Worm (Caenorhabditis elegans) whole organism, mixed stage, embryonic: Measurements from ENCODE around the gene F01D5.2.
A peak's percentile ranks its signal among the peaks of the same experiment; 100 is the strongest.

Experiments
- M03D4.4 ChIP-seq: sonication (generic microtip); optimal IDR thresholded peaks from 2 replicates; lab custom pipeline; 2017; ENCODE audit warnings: mild to moderate bottlenecking, missing genetic modification characterization, missing compliant biosample characterization
- bed-3 ChIP-seq: fragments of 200-800 bp; sonication (Bioruptor generic); optimal IDR thresholded peaks from 3 replicates; lab custom pipeline; 2018; ENCODE audit warnings: mild to moderate bottlenecking, missing genetic modification characterization, moderate library complexity, missing compliant biosample characterization
- blmp-1 ChIP-seq: fragments of 150-350 bp; optimal IDR thresholded peaks from 2 replicates; lab custom pipeline; 2014; ENCODE audit warnings: missing biosample characterization, missing genetic modification characterization
- ceh-39 ChIP-seq: fragments of 150-350 bp; optimal IDR thresholded peaks from 2 replicates; lab custom pipeline; 2014; ENCODE audit warnings: missing biosample characterization, missing genetic modification characterization
- ceh-43 ChIP-seq: fragments of 200-800 bp; sonication (Bioruptor generic); optimal IDR thresholded peaks from 2 replicates; lab custom pipeline; 2018; ENCODE audit warnings: mild to moderate bottlenecking, missing genetic modification characterization, moderate library complexity, missing compliant biosample characterization
- ceh-83 ChIP-seq: fragments of 200-800 bp; sonication (Bioruptor generic); optimal IDR thresholded peaks from 2 replicates; lab custom pipeline; 2018; ENCODE audit warnings: mild to moderate bottlenecking, missing genetic modification characterization, missing compliant biosample characterization
- ces-1 ChIP-seq: fragments of 150-350 bp; optimal IDR thresholded peaks from 2 replicates; lab custom pipeline; 2014; ENCODE audit warnings: missing biosample characterization, missing genetic modification reagents, missing genetic modification characterization
- cnd-1 ChIP-seq: fragments of 200-800 bp; sonication (Bioruptor generic); optimal IDR thresholded peaks from 2 replicates; lab custom pipeline; 2018; ENCODE audit warnings: mild to moderate bottlenecking, missing genetic modification characterization, missing compliant biosample characterization
- drap-1 ChIP-seq: fragments of 200-800 bp; sonication (Bioruptor generic); optimal IDR thresholded peaks from 3 replicates; lab custom pipeline; 2018; ENCODE audit warnings: mild to moderate bottlenecking, missing genetic modification characterization, missing compliant biosample characterization
- elt-1 ChIP-seq: sonication (generic microtip); optimal IDR thresholded peaks from 2 replicates; lab custom pipeline; 2017; ENCODE audit warnings: missing genetic modification characterization, mild to moderate bottlenecking, missing compliant biosample characterization, antibody characterized with exemption, moderate library complexity, borderline replicate concordance; ENCODE audit not compliant: insufficient read depth
- elt-3 ChIP-seq: fragments of 150-350 bp; optimal IDR thresholded peaks from 2 replicates; lab custom pipeline; 2014; ENCODE audit warnings: missing biosample characterization, missing genetic modification characterization
- flh-1 ChIP-seq: fragments of 200-800 bp; sonication (Bioruptor generic); optimal IDR thresholded peaks from 2 replicates; lab custom pipeline; 2018; ENCODE audit warnings: mild to moderate bottlenecking, missing genetic modification characterization, moderate library complexity, missing compliant biosample characterization
- ham-2 ChIP-seq: fragments of 200-800 bp; sonication (Bioruptor generic); optimal IDR thresholded peaks from 2 replicates; lab custom pipeline; 2018; ENCODE audit warnings: mild to moderate bottlenecking, missing genetic modification characterization, missing compliant biosample characterization
- hlh-1 ChIP-seq: fragments of 150-350 bp; optimal IDR thresholded peaks from 2 replicates; lab custom pipeline; 2014; ENCODE audit warnings: missing biosample characterization, missing genetic modification reagents, missing genetic modification characterization
- lin-13 ChIP-seq: fragments of 150-350 bp; optimal IDR thresholded peaks from 2 replicates; lab custom pipeline; 2014; ENCODE audit warnings: missing biosample characterization, missing genetic modification characterization
- lin-32 ChIP-seq: fragments of 200-800 bp; sonication (Bioruptor generic); optimal IDR thresholded peaks from 2 replicates; lab custom pipeline; 2018; ENCODE audit warnings: mild to moderate bottlenecking, missing genetic modification characterization, missing compliant biosample characterization
- lsy-2 ChIP-seq: fragments of 150-350 bp; optimal IDR thresholded peaks from 2 replicates; lab custom pipeline; 2014; ENCODE audit warnings: missing biosample characterization, missing genetic modification characterization
- mab-5 ChIP-seq: fragments of 150-350 bp; optimal IDR thresholded peaks from 2 replicates; lab custom pipeline; 2014; ENCODE audit warnings: missing biosample characterization, missing genetic modification characterization
- mep-1 ChIP-seq: fragments of 150-350 bp; optimal IDR thresholded peaks from 2 replicates; lab custom pipeline; 2017; ENCODE audit warnings: missing biosample characterization, missing genetic modification reagents, missing genetic modification characterization, inconsistent platforms
- mls-2 ChIP-seq: sonication (generic microtip); optimal IDR thresholded peaks from 2 replicates; lab custom pipeline; 2016; ENCODE audit warnings: mild to moderate bottlenecking, missing genetic modification characterization, moderate library complexity, missing compliant biosample characterization
- nhr-12 ChIP-seq: fragments of 150-350 bp; optimal IDR thresholded peaks from 2 replicates; lab custom pipeline; 2014; ENCODE audit warnings: missing biosample characterization, missing genetic modification characterization
- nhr-2 ChIP-seq: fragments of 150-350 bp; optimal IDR thresholded peaks from 2 replicates; lab custom pipeline; 2014; ENCODE audit warnings: missing biosample characterization, missing genetic modification characterization
- nhr-237 ChIP-seq: fragments of 150-350 bp; optimal IDR thresholded peaks from 2 replicates; lab custom pipeline; 2014; ENCODE audit warnings: missing biosample characterization, missing genetic modification characterization
- nhr-28 ChIP-seq: fragments of 150-350 bp; optimal IDR thresholded peaks from 2 replicates; lab custom pipeline; 2014; ENCODE audit warnings: missing biosample characterization, missing genetic modification characterization
- nhr-76 ChIP-seq: sonication (generic microtip); optimal IDR thresholded peaks from 2 replicates; lab custom pipeline; 2017; ENCODE audit warnings: missing biosample characterization, missing genetic modification characterization
- pha-4 ChIP-seq: fragments of 150-350 bp; optimal IDR thresholded peaks from 2 replicates; lab custom pipeline; 2018; ENCODE audit warnings: missing biosample characterization, missing genetic modification reagents, missing genetic modification characterization
- sem-2 ChIP-seq: fragments of 200-800 bp; sonication (Bioruptor generic); optimal IDR thresholded peaks from 2 replicates; lab custom pipeline; 2018; ENCODE audit warnings: mild to moderate bottlenecking, missing genetic modification characterization, missing compliant biosample characterization
- snpc-4 ChIP-seq: fragments of 150-350 bp; optimal IDR thresholded peaks from 2 replicates; lab custom pipeline; 2014; ENCODE audit warnings: missing biosample characterization, missing genetic modification characterization
- sptf-1 ChIP-seq: sonication (generic microtip); optimal IDR thresholded peaks from 2 replicates; lab custom pipeline; 2017; ENCODE audit warnings: mild to moderate bottlenecking, missing genetic modification characterization, moderate library complexity, missing compliant biosample characterization
- tbx-8 ChIP-seq: fragments of 200-800 bp; sonication (Bioruptor generic); optimal IDR thresholded peaks from 2 replicates; lab custom pipeline; 2018; ENCODE audit warnings: mild to moderate bottlenecking, missing genetic modification characterization, moderate library complexity, missing compliant biosample characterization
- unc-120 ChIP-seq: sonication (generic microtip); optimal IDR thresholded peaks from 2 replicates; lab custom pipeline; 2017; ENCODE audit warnings: missing genetic modification characterization, missing compliant biosample characterization; ENCODE audit not compliant: poor library complexity, severe bottlenecking
- unc-39 ChIP-seq: fragments of 150-350 bp; optimal IDR thresholded peaks from 2 replicates; lab custom pipeline; 2014; ENCODE audit warnings: missing biosample characterization, missing genetic modification characterization
- unc-62 ChIP-seq: fragments of 150-350 bp; optimal IDR thresholded peaks from 2 replicates; lab custom pipeline; 2014; ENCODE audit warnings: missing biosample characterization, missing genetic modification reagents, missing genetic modification characterization
- zip-8 ChIP-seq: fragments of 150-350 bp; optimal IDR thresholded peaks from 2 replicates; lab custom pipeline; 2014; ENCODE audit warnings: missing biosample characterization, missing genetic modification characterization
- ztf-11 ChIP-seq: fragments of 150-350 bp; optimal IDR thresholded peaks from 2 replicates; lab custom pipeline; 2014; ENCODE audit warnings: missing biosample characterization, missing genetic modification characterization

Gene F01D5.2

ce11 chrII:14042836-14043604 lies 44.2 kb upstream of the F01D5.2 start:
- TF ChIP-seq cnd-1 (tag; lab: Kevin White, UChicago) = peak; percentile 24
- TF ChIP-seq snpc-4 (tag; lab: Kevin White, UChicago) = no peak
- no peak for TF ChIP-seq nhr-28
- TF ChIP-seq pha-4 (tag; lab: Kevin White, UChicago) = peak; percentile 61
- peak; percentile 8 for TF ChIP-seq ces-1 (GFP tag; lab: Kevin White, UChicago)
- TF ChIP-seq nhr-2 (tag; lab: Kevin White, UChicago) = peak; percentile 93
- peak; percentile 67 for TF ChIP-seq elt-1
- no peak for TF ChIP-seq ceh-43 (GFP tag; lab: Kevin White, UChicago)
- no peak for TF ChIP-seq sem-2 (GFP tag; lab: Kevin White, UChicago)
- TF ChIP-seq mls-2 = peak; percentile 1
- TF ChIP-seq sptf-1 (tag; lab: Kevin White, UChicago) = no peak
- peak; percentile 20 for TF ChIP-seq unc-39 (tag; lab: Kevin White, UChicago)

DNA sequence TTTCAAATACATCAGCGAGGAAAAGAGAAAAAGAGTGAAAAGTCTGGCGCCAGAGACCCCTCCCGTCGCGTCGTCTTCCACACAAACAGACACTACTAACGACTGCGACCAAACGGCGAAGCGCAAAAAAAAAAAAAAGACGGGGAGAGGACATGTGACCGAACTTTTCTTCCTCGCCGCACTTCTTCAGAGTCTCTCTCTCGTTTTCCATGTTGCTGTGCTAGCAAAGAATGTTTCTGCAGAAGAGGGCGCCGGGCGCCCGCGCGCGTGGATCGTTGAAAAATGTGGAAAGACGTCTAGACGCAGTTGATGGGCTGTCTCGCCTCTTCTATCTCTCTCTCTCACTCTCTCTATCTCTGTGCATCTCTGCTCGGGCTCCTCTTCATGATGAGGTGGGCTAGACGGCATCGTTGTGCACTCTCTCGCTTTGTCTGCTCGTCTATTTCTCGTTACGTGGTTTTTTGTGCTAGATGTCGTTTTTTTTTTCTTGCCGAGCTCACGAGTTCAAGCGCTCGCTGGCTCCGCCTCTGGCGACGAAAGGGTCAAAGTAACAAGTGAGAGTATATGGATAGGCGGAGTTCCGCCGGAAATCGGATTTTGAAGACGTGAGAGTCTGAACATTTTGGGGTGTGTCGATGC lies 41.5 kb upstream of the F01D5.2 start:
- TF ChIP-seq snpc-4 (tag; lab: Kevin White, UChicago) = no peak
- no peak for TF ChIP-seq sptf-1 (tag; lab: Kevin White, UChicago)
- TF ChIP-seq ham-2 (GFP tag; lab: Kevin White, UChicago) = no peak
- TF ChIP-seq ceh-39 = no peak
- TF ChIP-seq nhr-28 = no peak
- peak; percentile 15 for TF ChIP-seq hlh-1
- TF ChIP-seq unc-120 = peak; percentile 23
- TF ChIP-seq nhr-76 = no peak
- TF ChIP-seq lsy-2 (tag; lab: Kevin White, UChicago) = no peak
- TF ChIP-seq mab-5 (tag; lab: Kevin White, UChicago) = no peak
- no peak for TF ChIP-seq cnd-1 (tag; lab: Kevin White, UChicago)
- TF ChIP-seq nhr-237 (tag; lab: Kevin White, UChicago) = peak; percentile 24
- TF ChIP-seq bed-3 (GFP tag; lab: Kevin White, UChicago) = no peak
- no peak for TF ChIP-seq M03D4.4 (tag; lab: Kevin White, UChicago)
- peak; percentile 53 for TF ChIP-seq unc-62 (GFP tag; lab: Kevin White, UChicago)
- TF ChIP-seq sem-2 (GFP tag; lab: Kevin White, UChicago) = no peak
- TF ChIP-seq mep-1 = no peak
- TF ChIP-seq nhr-2 (tag; lab: Kevin White, UChicago) = no peak
- no peak for TF ChIP-seq ceh-43 (GFP tag; lab: Kevin White, UChicago)
- peak; percentile 43 for TF ChIP-seq ces-1 (GFP tag; lab: Kevin White, UChicago)
- TF ChIP-seq blmp-1 (tag; lab: Kevin White, UChicago) = no peak
- TF ChIP-seq ztf-11 (tag; lab: Kevin White, UChicago) = no peak
- no peak for TF ChIP-seq drap-1 (GFP tag; lab: Kevin White, UChicago)
- TF ChIP-seq pha-4 (tag; lab: Kevin White, UChicago) = peak; percentile 81
- TF ChIP-seq nhr-12 (tag; lab: Kevin White, UChicago) = no peak
- TF ChIP-seq mls-2 = peak; percentile 55
- TF ChIP-seq ceh-83 = no peak
- TF ChIP-seq flh-1 (GFP tag; lab: Kevin White, UChicago) = no peak
- TF ChIP-seq elt-3 (tag; lab: Kevin White, UChicago) = no peak
- no peak for TF ChIP-seq tbx-8 (GFP tag; lab: Kevin White, UChicago)
- no peak for TF ChIP-seq elt-1
- TF ChIP-seq lin-13 (tag; lab: Kevin White, UChicago) = no peak
- no peak for TF ChIP-seq zip-8 (tag; lab: Kevin White, UChicago)
- no peak for TF ChIP-seq unc-39 (tag; lab: Kevin White, UChicago)
- TF ChIP-seq lin-32 (GFP tag; lab: Kevin White, UChicago) = no peak

DNA sequence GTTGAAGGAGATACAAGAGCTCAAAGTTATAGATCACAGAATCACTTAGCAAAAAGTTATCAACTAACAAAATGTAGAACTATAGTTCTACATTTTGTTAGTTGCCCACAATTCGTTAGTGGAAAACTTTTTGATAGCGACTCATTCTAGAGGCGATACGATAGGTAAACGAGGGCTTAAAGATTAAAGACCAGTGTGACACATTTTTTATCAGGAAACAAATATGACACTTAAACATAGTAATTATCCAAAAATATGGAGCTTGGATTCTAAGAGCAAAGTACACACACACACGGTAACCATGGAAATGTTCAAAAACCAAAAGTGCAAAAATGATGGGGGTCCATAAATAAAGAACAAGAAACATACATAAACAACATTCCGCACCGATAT lies 40.9 kb upstream of the F01D5.2 start:
- no peak for TF ChIP-seq unc-62 (GFP tag; lab: Kevin White, UChicago)
- TF ChIP-seq bed-3 (GFP tag; lab: Kevin White, UChicago) = no peak
- no peak for TF ChIP-seq snpc-4 (tag; lab: Kevin White, UChicago)
- no peak for TF ChIP-seq nhr-237 (tag; lab: Kevin White, UChicago)
- TF ChIP-seq unc-39 (tag; lab: Kevin White, UChicago) = no peak
- TF ChIP-seq hlh-1 = no peak
- TF ChIP-seq ces-1 (GFP tag; lab: Kevin White, UChicago) = no peak
